Fruit fly (Drosophila melanogaster): Measurements from ENCODE around the gene CG43965.
A peak's percentile ranks its signal among the peaks of the same experiment; 100 is the strongest.

dm6 chr3L:8774974-8775731, 49.6 kb upstream of the CG43965 start:
- no peak for TF ChIP-seq sage (GFP tag; optimal IDR thresholded peaks at IDR 0.05)
- TF ChIP-seq Vsx2 (GFP tag; optimal IDR thresholded peaks at IDR 0.05; ENCODE audit: partially characterized antibody), result peak; percentile 5
- no peak for TF ChIP-seq Mio (GFP tag; optimal IDR thresholded peaks at IDR 0.05)
- no peak for TF ChIP-seq Jra (GFP tag; optimal IDR thresholded peaks at IDR 0.05)
- TF ChIP-seq GATAd (GFP tag; optimal IDR thresholded peaks at IDR 0.05), result no peak
- no peak for TF ChIP-seq CG32264 (GFP tag; optimal IDR thresholded peaks at IDR 0.05)
